Worm (Caenorhabditis elegans): ENCODE results near the gene C01G10.14.

C01G10.14 gene

DNA sequence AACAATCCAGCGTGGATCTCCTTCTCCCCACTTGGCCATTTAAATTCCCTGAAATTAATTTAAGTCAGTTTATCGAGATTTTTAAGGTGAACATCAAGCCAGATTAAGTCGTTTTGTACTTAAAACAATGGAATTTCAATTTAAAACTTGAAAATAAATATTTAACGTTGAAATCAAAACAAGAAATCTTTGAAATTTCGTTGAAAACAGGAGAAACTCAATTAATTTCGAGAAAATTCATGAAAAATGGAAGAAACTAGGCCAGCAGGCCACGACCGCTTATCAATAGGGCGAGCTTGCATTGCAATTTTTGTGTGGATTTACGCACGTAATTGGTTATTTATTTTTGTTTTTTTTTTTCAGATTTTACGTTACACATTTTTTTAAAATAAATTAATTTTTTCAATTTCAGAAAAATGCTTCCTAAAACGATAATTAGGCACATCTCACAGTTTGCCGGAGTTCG is 20.4 kb downstream of the C01G10.14 start, which contains the start of the genes ahsa-1 and C01G10.7:
TSS of gene ahsa-1 (minus strand) at position 51 of the 466 bp plus-strand sequence.
TSS of gene C01G10.7 (plus strand) at position 413 of the 466 bp plus-strand sequence.
- TF ChIP-seq cog-1 (tag; optimal IDR thresholded peaks at IDR 0.05), result peak; percentile 83
- TF ChIP-seq ztf-29 (GFP tag; IDR thresholded peaks at IDR 0.05), result no peak
- TF ChIP-seq flt-1 (GFP tag; IDR thresholded peaks at IDR 0.05), result peak; percentile 77
- no peak for TF ChIP-seq med-1 (GFP tag; optimal IDR thresholded peaks at IDR 0.05; ENCODE audit: insufficient read depth)
- TF ChIP-seq klf-2 (GFP tag; conservative IDR thresholded peaks at IDR 0.05), result no peak
- TF ChIP-seq tab-1 (GFP tag; IDR thresholded peaks at IDR 0.05), result no peak
- TF ChIP-seq T22C8.4 (GFP tag; IDR thresholded peaks at IDR 0.05), result no peak
- TF ChIP-seq ztf-23 (GFP tag; IDR thresholded peaks at IDR 0.05), result peak; percentile 89
- no peak for TF ChIP-seq ref-1 (GFP tag; conservative IDR thresholded peaks at IDR 0.05)

DNA sequence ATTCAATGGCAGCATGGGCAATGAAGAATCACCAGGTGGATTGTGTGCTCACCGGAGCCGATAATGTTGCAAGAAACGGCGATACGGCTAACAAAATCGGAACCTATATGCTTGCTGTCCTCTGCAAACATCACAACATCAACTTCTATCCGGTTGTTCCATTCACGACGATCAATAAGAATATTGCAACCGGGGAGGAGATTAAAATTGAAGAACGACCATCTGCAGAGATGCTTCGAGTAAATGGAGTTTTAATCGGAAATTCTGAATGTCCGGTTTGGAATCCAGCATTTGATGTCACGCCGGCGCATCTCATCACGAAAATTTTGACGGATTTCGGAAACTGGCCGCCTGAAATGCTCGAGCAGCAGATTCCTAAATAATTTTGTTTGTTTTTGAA is 22.1 kb downstream of the C01G10.14 start:
- TF ChIP-seq ref-1 (GFP tag; conservative IDR thresholded peaks at IDR 0.05) (no peak), T22C8.4 (GFP tag; IDR thresholded peaks at IDR 0.05) (no peak), tab-1 (GFP tag; IDR thresholded peaks at IDR 0.05) (no peak), cog-1 (tag; optimal IDR thresholded peaks at IDR 0.05) (no peak), med-1 (GFP tag; optimal IDR thresholded peaks at IDR 0.05; ENCODE audit: insufficient read depth) (no peak), ztf-23 (GFP tag; IDR thresholded peaks at IDR 0.05) (no peak), klf-2 (GFP tag; conservative IDR thresholded peaks at IDR 0.05) (no peak), flt-1 (GFP tag; IDR thresholded peaks at IDR 0.05) (no peak), ztf-29 (GFP tag; IDR thresholded peaks at IDR 0.05) (no peak)

DNA sequence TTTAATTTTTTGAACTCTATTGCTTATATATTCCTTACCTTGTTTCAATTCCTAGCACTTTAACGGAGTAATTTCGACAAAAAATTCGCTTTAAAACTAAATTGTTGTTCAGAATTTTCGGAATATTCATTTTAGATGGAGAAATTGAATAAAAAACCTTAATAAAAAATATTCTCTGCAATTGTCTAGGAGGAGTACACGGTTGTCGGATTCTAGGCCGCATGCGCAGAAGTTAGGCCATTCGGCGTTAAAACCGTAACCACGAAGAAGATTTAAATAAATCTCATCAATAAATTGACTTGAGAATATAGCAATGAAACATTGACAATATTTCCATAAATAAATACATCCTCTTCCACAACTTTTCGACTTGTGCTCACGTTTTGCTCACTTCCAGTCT is 23.5 kb downstream of the C01G10.14 start, which contains the start of the genes C01G10.10 and C01G10.9:
TSS of gene C01G10.10 (minus strand) at position 151 of the 400 bp plus-strand sequence.
TSS of gene C01G10.9 (plus strand) at position 240 of the 400 bp plus-strand sequence.
- TF ChIP-seq flt-1 (GFP tag; IDR thresholded peaks at IDR 0.05) (0 out of 2 replicates have a peak, but pooled peaks have one; percentile 10), ztf-29 (GFP tag; IDR thresholded peaks at IDR 0.05) (no peak)

DNA sequence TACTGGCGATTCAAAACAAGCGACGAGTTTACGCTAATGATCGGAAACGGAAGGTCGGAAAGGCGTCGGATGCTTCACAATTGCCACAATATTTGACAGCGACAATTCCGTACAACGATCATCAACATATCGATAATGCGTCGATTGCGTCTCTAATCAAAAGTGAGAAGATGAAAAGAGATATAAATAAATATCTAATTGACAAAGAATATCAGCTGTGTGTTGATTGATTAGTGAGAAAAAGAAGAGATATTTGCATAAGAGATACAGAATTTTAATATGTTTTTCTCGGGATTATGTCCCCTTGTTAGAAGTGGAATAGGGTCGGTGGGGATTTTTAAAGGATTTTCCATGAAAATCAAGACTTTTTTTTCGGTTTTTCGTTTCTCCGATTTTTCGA is 27.2 kb downstream of the C01G10.14 start:
- TF ChIP-seq T22C8.4 (GFP tag; IDR thresholded peaks at IDR 0.05) (no peak), med-1 (GFP tag; optimal IDR thresholded peaks at IDR 0.05; ENCODE audit: insufficient read depth) (no peak), ztf-29 (GFP tag; IDR thresholded peaks at IDR 0.05) (no peak), ztf-23 (GFP tag; IDR thresholded peaks at IDR 0.05) (no peak), ref-1 (GFP tag; conservative IDR thresholded peaks at IDR 0.05) (no peak), klf-2 (GFP tag; conservative IDR thresholded peaks at IDR 0.05) (no peak), cog-1 (tag; optimal IDR thresholded peaks at IDR 0.05) (no peak)

DNA sequence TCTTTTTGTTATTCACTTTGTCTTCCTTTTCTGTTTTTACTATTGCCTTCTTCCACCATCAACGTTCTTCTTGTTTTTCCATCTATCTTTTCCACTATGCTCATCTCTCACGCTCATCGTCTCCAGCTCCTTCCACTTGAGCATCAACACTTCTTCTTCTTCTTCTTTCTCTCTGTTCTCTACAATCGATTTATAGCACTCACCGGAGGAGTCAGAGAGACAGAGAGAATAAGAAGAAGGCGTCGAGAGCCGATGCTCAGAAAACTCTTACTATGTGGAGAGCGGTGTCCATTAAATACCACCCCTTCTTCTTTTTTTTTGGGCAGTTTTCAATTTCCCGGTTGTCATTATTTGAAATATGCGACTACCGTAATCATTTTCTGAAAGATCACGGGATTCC is 30.8 kb downstream of the C01G10.14 start:
- TF ChIP-seq tab-1 (GFP tag; IDR thresholded peaks at IDR 0.05) (no peak), T22C8.4 (GFP tag; IDR thresholded peaks at IDR 0.05) (no peak)

DNA sequence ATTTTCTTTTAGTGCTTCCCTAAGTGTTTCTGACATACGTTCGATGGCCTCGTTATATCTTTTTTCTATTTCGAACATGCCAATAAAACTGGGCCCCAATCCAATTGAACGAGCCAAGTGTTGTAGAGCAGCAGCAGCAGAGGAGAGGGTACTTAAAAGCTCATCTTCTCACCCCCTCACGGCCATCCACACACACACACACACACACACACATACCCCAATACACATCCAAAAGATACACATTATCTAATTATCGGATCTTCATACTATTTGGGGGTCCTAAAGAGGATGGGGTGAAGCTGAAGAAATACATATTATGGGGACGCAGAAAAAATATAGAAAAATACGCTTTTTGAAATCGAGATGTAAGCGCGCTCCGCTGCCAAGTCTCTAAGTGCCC is 33.0 kb downstream of the C01G10.14 start:
- TF ChIP-seq ztf-23 (GFP tag; IDR thresholded peaks at IDR 0.05) (peak; percentile 53; the same call in 1 of the 2 replicates), cog-1 (tag; optimal IDR thresholded peaks at IDR 0.05) (no peak), flt-1 (GFP tag; IDR thresholded peaks at IDR 0.05) (0 out of 2 replicates have a peak, but pooled peaks have one; percentile 37)

DNA sequence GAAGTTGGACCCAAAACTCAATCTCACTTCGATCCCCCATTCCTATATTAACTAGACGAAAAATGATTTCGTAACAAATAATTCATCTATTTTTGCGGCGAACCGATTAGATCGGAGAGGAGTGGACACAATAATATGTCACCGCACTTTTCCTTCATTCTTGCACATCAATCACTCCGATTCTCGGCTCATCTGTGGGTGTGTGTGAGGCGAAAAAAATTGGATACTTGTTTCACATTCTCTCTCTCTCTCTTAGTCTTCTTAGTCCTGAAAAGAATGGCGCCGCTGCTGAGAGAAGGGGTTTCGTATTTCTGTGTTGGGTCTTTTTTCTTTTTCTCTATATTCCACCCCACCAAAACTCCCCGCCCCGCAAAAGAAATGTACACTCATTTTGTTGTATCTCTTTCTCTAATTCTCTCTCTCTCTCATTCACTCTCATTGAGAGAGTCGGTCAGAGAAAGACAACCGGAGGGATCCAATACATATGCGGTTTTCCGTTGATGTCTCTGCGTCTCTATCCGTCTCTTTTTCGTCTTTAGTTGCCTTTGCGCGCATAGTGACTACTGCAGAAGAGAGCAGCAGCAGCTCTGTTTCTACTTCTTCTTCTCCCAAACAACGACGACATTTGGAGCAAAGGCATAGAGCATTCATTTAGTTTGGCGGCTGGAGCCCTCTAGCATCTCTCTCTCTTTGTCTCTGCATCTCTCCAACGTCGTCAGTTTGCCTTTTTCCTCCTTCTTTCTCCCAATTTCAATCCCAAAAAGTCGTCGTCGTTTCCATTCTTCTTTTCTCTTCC is 34.5 kb downstream of the C01G10.14 start, which contains the start of gene unc-76:
TSS of gene unc-76 (plus strand) at position 746 of the 796 bp plus-strand sequence.
- TF ChIP-seq cog-1 (tag; optimal IDR thresholded peaks at IDR 0.05), result peak; percentile 87
- no peak for TF ChIP-seq T22C8.4 (GFP tag; IDR thresholded peaks at IDR 0.05)
- TF ChIP-seq ref-1 (GFP tag; conservative IDR thresholded peaks at IDR 0.05), result no peak
- no peak for TF ChIP-seq tab-1 (GFP tag; IDR thresholded peaks at IDR 0.05)
- TF ChIP-seq ztf-23 (GFP tag; IDR thresholded peaks at IDR 0.05), result no peak
- TF ChIP-seq flt-1 (GFP tag; IDR thresholded peaks at IDR 0.05), result 0 out of 2 replicates have a peak, but pooled peaks have one; percentile 11
- TF ChIP-seq med-1 (GFP tag; optimal IDR thresholded peaks at IDR 0.05; ENCODE audit: insufficient read depth), result no peak
- no peak for TF ChIP-seq klf-2 (GFP tag; conservative IDR thresholded peaks at IDR 0.05)
- no peak for TF ChIP-seq ztf-29 (GFP tag; IDR thresholded peaks at IDR 0.05)

DNA sequence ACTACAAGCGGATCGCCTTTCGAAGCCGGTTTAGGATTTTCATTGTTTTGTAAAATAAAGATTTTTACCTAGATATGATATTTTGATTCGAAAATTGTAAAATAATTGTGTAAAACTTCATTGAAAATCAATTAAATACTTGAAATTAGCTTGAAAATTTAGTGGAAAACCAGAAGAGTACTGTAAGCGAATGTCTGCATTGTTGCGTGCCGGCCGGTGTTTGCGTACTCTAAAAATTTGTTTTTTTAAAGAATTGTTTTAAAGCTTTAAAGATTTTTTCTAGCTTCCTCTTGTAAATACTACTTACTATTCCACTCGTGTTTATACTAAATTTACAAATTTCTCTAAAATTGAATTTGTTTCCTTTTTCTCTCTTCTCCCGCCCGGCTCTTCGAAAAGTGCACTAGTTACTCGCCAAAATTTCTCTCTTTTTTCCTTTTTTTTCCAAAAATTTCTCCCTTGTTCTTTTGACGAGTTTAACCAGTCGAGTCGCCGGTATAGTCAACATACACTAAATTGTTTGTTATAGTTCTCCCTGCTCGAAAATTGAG is 36.2 kb downstream of the C01G10.14 start:
- TF ChIP-seq ref-1 (GFP tag; conservative IDR thresholded peaks at IDR 0.05), result no peak
- no peak for TF ChIP-seq ztf-29 (GFP tag; IDR thresholded peaks at IDR 0.05)
- no peak for TF ChIP-seq med-1 (GFP tag; optimal IDR thresholded peaks at IDR 0.05; ENCODE audit: insufficient read depth)
- TF ChIP-seq tab-1 (GFP tag; IDR thresholded peaks at IDR 0.05), result no peak

DNA sequence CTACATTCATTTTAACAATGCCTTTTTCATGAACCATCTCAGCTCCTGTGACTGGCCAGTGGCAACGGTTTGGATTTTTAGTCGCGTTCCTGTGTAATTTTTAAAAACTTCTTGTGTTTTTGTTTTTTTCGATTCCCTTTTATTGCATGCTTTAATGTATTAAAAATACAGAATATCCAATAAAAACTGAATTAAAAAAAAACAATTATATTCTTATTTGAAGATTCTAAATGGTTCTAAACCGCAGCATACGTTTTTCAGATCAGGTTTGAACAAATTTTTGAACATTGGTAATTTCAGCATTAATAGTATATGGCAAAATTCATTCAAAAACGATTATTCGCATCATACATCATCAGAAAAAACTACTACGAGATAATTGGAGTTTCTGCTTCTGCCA is 37.4 kb downstream of the C01G10.14 start, which contains the start of gene dnj-3:
TSS of gene dnj-3 (plus strand) at position 301 of the 400 bp plus-strand sequence.
- TF ChIP-seq med-1 (GFP tag; optimal IDR thresholded peaks at IDR 0.05; ENCODE audit: insufficient read depth), result no peak

DNA sequence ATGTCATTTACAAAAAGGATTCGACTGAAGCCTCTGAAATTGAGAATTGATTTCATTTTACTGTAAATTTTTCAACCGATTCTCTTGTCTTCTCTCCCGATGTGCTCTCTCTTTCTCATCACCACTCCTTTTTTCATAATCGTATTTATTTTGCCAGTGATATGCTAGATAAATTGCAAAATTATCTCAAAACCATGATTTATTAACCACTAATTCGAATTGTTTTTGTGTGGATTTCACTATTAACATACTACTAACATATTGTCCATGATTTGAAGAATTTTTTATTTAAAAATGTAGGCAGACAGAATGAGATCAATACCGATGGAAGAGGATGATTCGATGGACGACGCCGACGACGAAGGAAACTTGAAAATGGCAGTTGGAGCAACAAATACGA is 38.6 kb downstream of the C01G10.14 start, which contains the start of gene C25D7.10:
TSS of gene C25D7.10 (plus strand) at position 301 of the 400 bp plus-strand sequence.
- TF ChIP-seq klf-2 (GFP tag; conservative IDR thresholded peaks at IDR 0.05), result no peak
- TF ChIP-seq med-1 (GFP tag; optimal IDR thresholded peaks at IDR 0.05; ENCODE audit: insufficient read depth), result no peak
- TF ChIP-seq flt-1 (GFP tag; IDR thresholded peaks at IDR 0.05), result no peak
- no peak for TF ChIP-seq tab-1 (GFP tag; IDR thresholded peaks at IDR 0.05)
- TF ChIP-seq ztf-23 (GFP tag; IDR thresholded peaks at IDR 0.05), result no peak
- no peak for TF ChIP-seq ref-1 (GFP tag; conservative IDR thresholded peaks at IDR 0.05)
- TF ChIP-seq T22C8.4 (GFP tag; IDR thresholded peaks at IDR 0.05), result no peak
- TF ChIP-seq ztf-29 (GFP tag; IDR thresholded peaks at IDR 0.05), result no peak
- no peak for TF ChIP-seq cog-1 (tag; optimal IDR thresholded peaks at IDR 0.05)
